Worm (Caenorhabditis elegans) whole organism, L4 larva: ENCODE measurements around the gene F11F1.1.

Source experiments
- F26F4.8 ChIP-seq: fragments of 200-800 bp; sonication (Bioruptor generic); conservative IDR thresholded peaks from 2 replicates; pipeline ENCODE4 v1.3.6; 2022; ENCODE audit warnings: missing genetic modification characterization, missing compliant biosample characterization
- F44E2.7 ChIP-seq: fragments of 200-800 bp; sonication (Bioruptor generic); IDR thresholded peaks from 2 replicates; pipeline ENCODE4 v2.1.2; 2022; ENCODE audit warnings: missing genetic modification characterization, missing compliant biosample characterization
- F49E8.2 ChIP-seq: sonication (generic microtip); optimal IDR thresholded peaks from 2 replicates; lab custom pipeline; 2016; ENCODE audit warnings: missing compliant biosample characterization, mild to moderate bottlenecking, missing genetic modification characterization, borderline replicate concordance
- T26A8.4 ChIP-seq: fragments of 200-800 bp; sonication (Bioruptor generic); IDR thresholded peaks from 2 replicates; pipeline ENCODE4 v1.3.6; 2022; ENCODE audit warnings: missing genetic modification characterization, missing compliant biosample characterization
- Y105C5A.15 ChIP-seq: fragments of 200-800 bp; sonication (Bioruptor generic); IDR thresholded peaks from 2 replicates; pipeline ENCODE4 v1.3.6; 2022; ENCODE audit warnings: missing genetic modification characterization, missing compliant biosample characterization
- Y48G9A.11 ChIP-seq: fragments of 200-800 bp; sonication (Bioruptor generic); IDR thresholded peaks from 2 replicates; pipeline ENCODE4 v1.3.6; 2022; ENCODE audit warnings: missing genetic modification reagents, missing genetic modification characterization, missing compliant biosample characterization
- Y75B8A.6 ChIP-seq: fragments of 200-800 bp; sonication (Bioruptor generic); IDR thresholded peaks from 2 replicates; pipeline ENCODE4 v1.3.6; 2022; ENCODE audit warnings: missing genetic modification reagents, missing genetic modification characterization, missing compliant biosample characterization
- ZK337.2 ChIP-seq: fragments of 200-800 bp; sonication (Bioruptor generic); IDR thresholded peaks from 2 replicates; pipeline ENCODE4 v1.3.6; 2022; ENCODE audit warnings: missing genetic modification reagents, missing genetic modification characterization, missing compliant biosample characterization
- ceh-44 ChIP-seq: fragments of 200-800 bp; sonication (Bioruptor generic); IDR thresholded peaks from 2 replicates; pipeline ENCODE4 v1.3.6; 2022; ENCODE audit warnings: missing genetic modification reagents, missing genetic modification characterization, missing compliant biosample characterization
- ceh-62 ChIP-seq: sonication (generic microtip); optimal IDR thresholded peaks from 2 replicates; lab custom pipeline; 2017; ENCODE audit warnings: missing biosample characterization, missing genetic modification characterization
- ceh-82 ChIP-seq: sonication (generic microtip); optimal IDR thresholded peaks from 2 replicates; lab custom pipeline; 2017; ENCODE audit warnings: missing biosample characterization, missing genetic modification characterization
- cey-2 ChIP-seq: sonication (generic microtip); optimal IDR thresholded peaks from 3 replicates; lab custom pipeline; 2017; ENCODE audit warnings: missing genetic modification characterization, mild to moderate bottlenecking, missing compliant biosample characterization, antibody characterized with exemption, borderline replicate concordance; ENCODE audit not compliant: insufficient read depth
- daf-16 ChIP-seq, 3 experiments: sonication (generic microtip); optimal IDR thresholded peaks; 2 replicates each; lab custom pipeline; 2016 to 2017; ENCODE audit warnings: missing genetic modification characterization in 3 of 3, missing genetic modification reagents in 3 of 3, mild to moderate bottlenecking in 2 of 3, missing compliant biosample characterization in 2 of 3, missing biosample characterization in 1 of 3, moderate library complexity in 1 of 3
- dmd-8 ChIP-seq: fragments of 200-800 bp; sonication (Bioruptor generic); IDR thresholded peaks from 2 replicates; pipeline ENCODE4 v1.3.6; 2022; ENCODE audit warnings: missing genetic modification characterization, missing compliant biosample characterization
- dmd-9 ChIP-seq: fragments of 200-800 bp; sonication (Bioruptor generic); IDR thresholded peaks from 2 replicates; pipeline ENCODE4 v1.3.6; 2022; ENCODE audit warnings: missing genetic modification reagents, missing genetic modification characterization, missing compliant biosample characterization
- dpl-1 ChIP-seq: fragments of 150-350 bp; optimal IDR thresholded peaks from 2 replicates; lab custom pipeline; 2014; ENCODE audit warnings: missing biosample characterization, missing genetic modification reagents, missing genetic modification characterization
- dve-1 ChIP-seq: sonication (generic microtip); optimal IDR thresholded peaks from 2 replicates; lab custom pipeline; 2017; ENCODE audit warnings: antibody characterized with exemption, mild to moderate bottlenecking, missing genetic modification characterization, missing compliant biosample characterization; ENCODE audit not compliant: insufficient read depth
- egl-43 ChIP-seq: fragments of 200-800 bp; sonication (Bioruptor generic); IDR thresholded peaks from 2 replicates; pipeline ENCODE4 v1.3.6; 2022; ENCODE audit warnings: missing genetic modification reagents, missing genetic modification characterization, missing compliant biosample characterization
- lim-7 ChIP-seq: fragments of 200-800 bp; sonication (Bioruptor generic); IDR thresholded peaks from 2 replicates; pipeline ENCODE4 v1.3.6; 2022; ENCODE audit warnings: missing genetic modification characterization, missing compliant biosample characterization
- lin-13 ChIP-seq: fragments of 150-350 bp; optimal IDR thresholded peaks from 2 replicates; lab custom pipeline; 2014; ENCODE audit warnings: missing biosample characterization, missing genetic modification reagents, missing genetic modification characterization
- lin-29 ChIP-seq: fragments of 200-800 bp; sonication (Bioruptor generic); IDR thresholded peaks from 2 replicates; pipeline ENCODE4 v1.3.6; 2022; ENCODE audit warnings: missing genetic modification reagents, missing genetic modification characterization, missing compliant biosample characterization
- madf-9 ChIP-seq: fragments of 200-800 bp; sonication (Bioruptor generic); conservative IDR thresholded peaks from 2 replicates; pipeline ENCODE4 v1.3.6; 2022; ENCODE audit warnings: missing genetic modification reagents, missing genetic modification characterization, missing compliant biosample characterization
- mdl-1 ChIP-seq, 2 experiments: fragments of 150-350 bp in 1 of 2; sonication (generic microtip) in 1 of 2; optimal IDR thresholded peaks; 2 replicates each; lab custom pipeline; 2014 to 2017; ENCODE audit warnings: missing biosample characterization in 2 of 2, missing genetic modification characterization in 2 of 2
- mep-1 ChIP-seq: fragments of 150-350 bp; sonication (generic microtip); optimal IDR thresholded peaks from 3 replicates; lab custom pipeline; 2014; ENCODE audit warnings: missing biosample characterization, missing genetic modification characterization
- mes-2 ChIP-seq: sonication (generic microtip); optimal IDR thresholded peaks from 2 replicates; lab custom pipeline; 2016; ENCODE audit warnings: missing genotype, mild to moderate bottlenecking, missing genetic modification characterization, missing compliant biosample characterization; ENCODE audit not compliant: poor library complexity, severe bottlenecking
- nhr-10 ChIP-seq: fragments of 150-350 bp; optimal IDR thresholded peaks from 2 replicates; lab custom pipeline; 2014; ENCODE audit warnings: missing biosample characterization, missing genetic modification characterization
- nhr-237 ChIP-seq: sonication (generic microtip); optimal IDR thresholded peaks from 2 replicates; lab custom pipeline; 2017; ENCODE audit warnings: missing biosample characterization, missing genetic modification characterization
- nhr-25 ChIP-seq: sonication (generic microtip); optimal IDR thresholded peaks from 2 replicates; lab custom pipeline; 2017; ENCODE audit warnings: missing genetic modification characterization, mild to moderate bottlenecking, missing compliant biosample characterization, antibody characterized with exemption, moderate library complexity, borderline replicate concordance; ENCODE audit not compliant: insufficient read depth
- nhr-28 ChIP-seq: fragments of 150-350 bp; optimal IDR thresholded peaks from 2 replicates; lab custom pipeline; 2014; ENCODE audit warnings: missing biosample characterization, missing genetic modification characterization
- nhr-48 ChIP-seq: sonication (generic microtip); optimal IDR thresholded peaks from 2 replicates; lab custom pipeline; 2016; ENCODE audit warnings: mild to moderate bottlenecking, missing genetic modification characterization, missing compliant biosample characterization
- nhr-76 ChIP-seq: fragments of 150-350 bp; optimal IDR thresholded peaks from 2 replicates; lab custom pipeline; 2014; ENCODE audit warnings: missing biosample characterization, missing genetic modification characterization
- pha-4 ChIP-seq, 2 experiments: fragments of 150-350 bp in 1 of 2; fragments of 200-800 bp in 1 of 2; sonication (Bioruptor generic) in 1 of 2; IDR thresholded peaks in 1 of 2; optimal IDR thresholded peaks in 1 of 2; 2 replicates each; pipeline versions ENCODE4 v1.3.6 to Lab custom; 2014 to 2022; ENCODE audit warnings: missing genetic modification characterization in 2 of 2, missing genetic modification reagents in 2 of 2, missing biosample characterization in 1 of 2, missing compliant biosample characterization in 1 of 2
- snpc-1.2 ChIP-seq: fragments of 200-800 bp; sonication (Bioruptor generic); IDR thresholded peaks from 2 replicates; pipeline ENCODE4 v1.3.6; 2022; ENCODE audit warnings: missing genetic modification reagents, missing genetic modification characterization, missing compliant biosample characterization
- snpc-4 ChIP-seq: fragments of 150-350 bp; optimal IDR thresholded peaks from 2 replicates; lab custom pipeline; 2014; ENCODE audit warnings: missing biosample characterization, missing genetic modification characterization
- spr-1 ChIP-seq: sonication (generic microtip); optimal IDR thresholded peaks from 2 replicates; lab custom pipeline; 2016; ENCODE audit warnings: mild to moderate bottlenecking, missing genetic modification characterization, missing compliant biosample characterization
- spr-3 ChIP-seq: fragments of 200-800 bp; sonication (Bioruptor generic); optimal IDR thresholded peaks from 2 replicates; lab custom pipeline; 2018; ENCODE audit warnings: mild to moderate bottlenecking, missing genetic modification characterization, missing compliant biosample characterization
- tag-97 ChIP-seq: fragments of 200-800 bp; sonication (Bioruptor generic); IDR thresholded peaks from 2 replicates; pipeline ENCODE4 v1.3.6; 2022; ENCODE audit warnings: missing genetic modification characterization, missing compliant biosample characterization
- tra-1 ChIP-seq: fragments of 200-800 bp; sonication (Bioruptor generic); IDR thresholded peaks from 2 replicates; pipeline ENCODE4 v1.3.6; 2022; ENCODE audit warnings: missing genetic modification reagents, missing genetic modification characterization, missing compliant biosample characterization
- unc-62 ChIP-seq, 3 experiments: fragments of 150-350 bp in 1 of 3; sonication (generic microtip); optimal IDR thresholded peaks in 2 of 3; peaks in 1 of 3; 1 replicate in 1 of 3; 2 replicates in 2 of 3; lab custom pipeline; 2014 to 2017; ENCODE audit warnings: missing biosample characterization in 3 of 3, missing genetic modification characterization in 3 of 3, missing genetic modification reagents in 3 of 3, missing genotype in 1 of 3
- vab-7 ChIP-seq: fragments of 200-800 bp; sonication (Bioruptor generic); IDR thresholded peaks from 2 replicates; pipeline ENCODE4 v1.3.6; 2022; ENCODE audit warnings: missing genetic modification reagents, missing genetic modification characterization, missing compliant biosample characterization
- zfp-2 ChIP-seq: sonication (generic microtip); optimal IDR thresholded peaks from 2 replicates; lab custom pipeline; 2016; ENCODE audit warnings: mild to moderate bottlenecking, missing genetic modification characterization, missing compliant biosample characterization
- zip-2 ChIP-seq: fragments of 150-350 bp; optimal IDR thresholded peaks from 2 replicates; lab custom pipeline; 2014; ENCODE audit warnings: missing biosample characterization, missing genetic modification characterization

The F11F1.1 gene

DNA sequence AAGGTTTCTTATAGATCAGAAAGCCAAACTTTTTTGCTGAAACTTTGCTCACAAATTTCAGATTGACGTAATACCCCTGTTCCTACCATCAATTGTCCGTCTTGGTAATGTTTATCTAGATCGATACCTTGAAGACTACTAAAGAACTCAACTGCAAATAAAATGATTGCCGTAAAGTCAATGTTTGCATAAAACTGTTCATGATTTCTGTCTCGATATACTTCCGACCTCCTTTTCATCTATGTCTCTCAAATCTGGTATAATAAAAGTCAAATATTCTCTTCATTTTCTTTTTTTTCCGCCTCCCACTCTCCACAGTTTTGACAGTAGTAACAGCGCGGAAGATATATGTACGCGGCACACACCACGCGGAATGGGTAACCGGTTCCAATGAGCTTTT, 10.1 kb downstream of the F11F1.1 start, which contains the start of gene nas-1:
Gene nas-1, plus strand, starts transcription at position 301 of the 400 bp plus-strand sequence.
- TF ChIP-seq unc-62 (GFP tag; optimal IDR thresholded peaks at IDR 0.05 in 1 of 2; lab: Kevin White, UChicago) (peak in 1 of 2 experiments; percentile 31), unc-62 (tag; optimal IDR thresholded peaks at IDR 0.05; lab: Kevin White, UChicago) (no peak), snpc-1.2 (GFP tag; lab: Robert Waterston, UW) (no peak)

ce11 chrIII:13409498-13409897, 14.1 kb downstream of the F11F1.1 start, which contains the start of gene myo-6:
Gene myo-6, plus strand, starts transcription at chrIII:13409798.
- TF ChIP-seq pha-4 (GFP tag; IDR thresholded peaks at IDR 0.05; lab: Robert Waterston, UW) (0 out of 2 replicates have a peak, but pooled peaks have one; percentile 25), pha-4 (tag; optimal IDR thresholded peaks at IDR 0.05; lab: Kevin White, UChicago) (no peak), mep-1 (tag; lab: Kevin White, UChicago) (no peak)

DNA sequence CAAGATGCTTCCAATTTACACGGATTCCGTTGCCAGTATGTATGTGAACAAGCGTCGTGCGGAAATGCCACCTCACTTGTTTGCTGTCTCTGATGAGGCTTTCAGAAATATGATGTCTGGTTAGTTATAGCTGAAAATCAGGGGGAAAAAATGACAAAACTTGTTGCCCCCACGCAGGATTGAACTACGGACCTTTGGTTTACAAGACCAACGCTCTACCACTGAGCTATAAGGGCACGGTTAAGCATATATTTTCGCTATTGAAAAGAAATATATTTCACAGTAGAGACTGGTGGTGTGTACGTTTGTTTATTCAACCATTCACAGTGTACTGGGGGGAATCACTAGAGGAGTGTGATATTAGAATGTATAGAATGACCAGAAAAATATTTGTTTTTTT, 15.8 kb downstream of the F11F1.1 start:
- peak; percentile 59; the same call in 1 of the 2 replicates for TF ChIP-seq F44E2.7
- TF ChIP-seq lin-29, result no peak
- TF ChIP-seq ceh-44 (GFP tag; lab: Robert Waterston, UW), result peak; percentile 41; the same call in 1 of the 2 replicates
- TF ChIP-seq nhr-76, result no peak
- peak; percentile 28 for TF ChIP-seq spr-3 (GFP tag; lab: Kevin White, UChicago)
- 0 out of 2 replicates have a peak, but pooled peaks have one; percentile 30 for TF ChIP-seq T26A8.4
- TF ChIP-seq nhr-28 (tag; lab: Kevin White, UChicago), result no peak
- peak in 1 of 2 experiments; percentile 42 for TF ChIP-seq daf-16 (GFP tag; optimal IDR thresholded peaks at IDR 0.05; lab: Kevin White, UChicago)
- TF ChIP-seq daf-16 (tag; optimal IDR thresholded peaks at IDR 0.05; lab: Kevin White, UChicago), result no peak
- peak; percentile 23 for TF ChIP-seq lin-13 (GFP tag; lab: Kevin White, UChicago)
- TF ChIP-seq tra-1, result 0 out of 2 replicates have a peak, but pooled peaks have one; percentile 12
- peak; percentile 24; the same call in 1 of the 2 replicates for TF ChIP-seq Y48G9A.11 (GFP tag; lab: Robert Waterston, UW)
- TF ChIP-seq nhr-48, result peak; percentile 7
- TF ChIP-seq vab-7 (GFP tag; lab: Robert Waterston, UW), result peak; percentile 62; the same call in 1 of the 2 replicates
- no peak for TF ChIP-seq tag-97 (GFP tag; lab: Robert Waterston, UW)
- TF ChIP-seq spr-1 (tag; lab: Kevin White, UChicago), result peak; percentile 9
- TF ChIP-seq madf-9, result no peak; the same call in 1 of the 2 replicates
- TF ChIP-seq pha-4 (GFP tag; IDR thresholded peaks at IDR 0.05; lab: Robert Waterston, UW), result 0 out of 2 replicates have a peak, but pooled peaks have one; percentile 31
- TF ChIP-seq pha-4 (tag; optimal IDR thresholded peaks at IDR 0.05; lab: Kevin White, UChicago), result no peak
- TF ChIP-seq mep-1 (tag; lab: Kevin White, UChicago), result no peak
- TF ChIP-seq F26F4.8, result 0 out of 2 replicates have a peak, but pooled peaks have one; percentile 31
- TF ChIP-seq snpc-1.2 (GFP tag; lab: Robert Waterston, UW), result 0 out of 2 replicates have a peak, but pooled peaks have one; percentile 33
- TF ChIP-seq ceh-62 (tag; lab: Kevin White, UChicago), result no peak
- TF ChIP-seq F49E8.2, result peak; percentile 28
- TF ChIP-seq lim-7, result peak; percentile 81
- no peak for TF ChIP-seq dve-1 (tag; lab: Kevin White, UChicago)
- TF ChIP-seq dmd-8 (GFP tag; lab: Robert Waterston, UW), result peak; percentile 82
- 0 out of 2 replicates have a peak, but pooled peaks have one; percentile 28 for TF ChIP-seq Y75B8A.6 (GFP tag; lab: Robert Waterston, UW)
- TF ChIP-seq zip-2, result peak; percentile 3
- peak; percentile 40 for TF ChIP-seq mes-2

- TF ChIP-seq T26A8.4 (no peak), nhr-237 (tag; lab: Kevin White, UChicago) (no peak), pha-4 (GFP tag; IDR thresholded peaks at IDR 0.05; lab: Robert Waterston, UW) (no peak), pha-4 (tag; optimal IDR thresholded peaks at IDR 0.05; lab: Kevin White, UChicago) (no peak), vab-7 (GFP tag; lab: Robert Waterston, UW) (no peak), dmd-9 (GFP tag; lab: Robert Waterston, UW) (no peak), F49E8.2 (no peak), mdl-1 (tag; optimal IDR thresholded peaks at IDR 0.05; lab: Kevin White, UChicago) (no peak), nhr-10 (tag; lab: Kevin White, UChicago) (no peak), dpl-1 (GFP tag; lab: Kevin White, UChicago) (no peak), snpc-4 (tag; lab: Kevin White, UChicago) (no peak), ceh-82 (tag; lab: Kevin White, UChicago) (no peak), cey-2 (no peak), nhr-25 (tag; lab: Kevin White, UChicago) (no peak), nhr-76 (no peak), Y105C5A.15 (no peak), egl-43 (GFP tag; lab: Robert Waterston, UW) (no peak), zfp-2 (tag; lab: Kevin White, UChicago) (no peak), ZK337.2 (GFP tag; lab: Robert Waterston, UW) (no peak)
Observed at ce11 chrIII:13418975-13419374, 23.6 kb downstream of the F11F1.1 start.
